Fruit fly (Drosophila melanogaster) whole organism, embryonic: Measurements from ENCODE around the gene cac.

ENCODE experiments used
- Atf3 ChIP-seq: fragments of 200-800 bp; sonication (Bioruptor generic); optimal IDR thresholded peaks from 3 replicates; lab custom pipeline; 2016; ENCODE audit warnings: missing biosample characterization, missing genetic modification characterization
- Blimp-1 ChIP-seq: fragments of 200-800 bp; sonication (Bioruptor generic); optimal IDR thresholded peaks from 3 replicates; lab custom pipeline; 2018; ENCODE audit warnings: missing biosample characterization, missing genetic modification characterization, mild to moderate bottlenecking, moderate library complexity, missing genetic modification reagents
- CG10462 ChIP-seq: fragments of 200-800 bp; sonication (Bioruptor generic); optimal IDR thresholded peaks from 2 replicates; lab custom pipeline; 2016; ENCODE audit warnings: missing biosample characterization, missing genetic modification characterization
- CG10979 ChIP-seq: fragments of 200-800 bp; sonication (Bioruptor generic); optimal IDR thresholded peaks from 2 replicates; lab custom pipeline; 2018; ENCODE audit warnings: missing biosample characterization, mild to moderate bottlenecking, missing genetic modification characterization, moderate library complexity
- CG11696 ChIP-seq: fragments of 200-800 bp; sonication (Bioruptor generic); IDR thresholded peaks from 2 replicates; pipeline ENCODE4 v1.3.6; 2022; ENCODE audit warnings: missing biosample characterization, missing genetic modification characterization
- CG12942 ChIP-seq: fragments of 200-800 bp; sonication (Bioruptor generic); optimal IDR thresholded peaks from 3 replicates; lab custom pipeline; 2016; ENCODE audit warnings: missing biosample characterization, missing genetic modification characterization
- CG15514 ChIP-seq: fragments of 200-800 bp; sonication (Bioruptor generic); optimal IDR thresholded peaks from 3 replicates; lab custom pipeline; 2017; ENCODE audit warnings: missing biosample characterization, missing genetic modification characterization, mild to moderate bottlenecking, moderate library complexity, missing genetic modification reagents
- CG16815 ChIP-seq: fragments of 200-800 bp; sonication (Bioruptor generic); optimal IDR thresholded peaks from 3 replicates; lab custom pipeline; 2017; ENCODE audit warnings: missing biosample characterization, mild to moderate bottlenecking, missing genetic modification characterization
- CG17361 ChIP-seq: fragments of 200-800 bp; sonication (Bioruptor generic); IDR thresholded peaks from 3 replicates; pipeline ENCODE4 v1.3.6; 2022; ENCODE audit warnings: missing biosample characterization, missing genetic modification characterization
- CG17612 ChIP-seq: fragments of 200-800 bp; sonication (Bioruptor generic); IDR thresholded peaks from 2 replicates; pipeline ENCODE4 v1.3.6; 2022; ENCODE audit warnings: missing biosample characterization, missing genetic modification characterization
- CG17912 ChIP-seq: fragments of 200-800 bp; sonication (Bioruptor generic); optimal IDR thresholded peaks from 2 replicates; lab custom pipeline; 2018; ENCODE audit warnings: missing biosample characterization, mild to moderate bottlenecking, missing genetic modification characterization
- CG18011 ChIP-seq: fragments of 200-800 bp; sonication (Bioruptor generic); optimal IDR thresholded peaks from 2 replicates; lab custom pipeline; 2017; ENCODE audit warnings: missing biosample characterization, missing genetic modification characterization, mild to moderate bottlenecking, moderate library complexity, missing genotype
- CG31224 ChIP-seq: fragments of 200-800 bp; sonication (Bioruptor generic); IDR thresholded peaks from 2 replicates; pipeline ENCODE4 v1.3.6; 2022; ENCODE audit warnings: missing biosample characterization, missing genetic modification characterization
- CG31365 ChIP-seq: fragments of 200-800 bp; sonication (Bioruptor generic); optimal IDR thresholded peaks from 2 replicates; lab custom pipeline; 2018; ENCODE audit warnings: missing biosample characterization, mild to moderate bottlenecking, missing genetic modification characterization
- CG32532 ChIP-seq: fragments of 200-800 bp; sonication (Bioruptor generic); IDR thresholded peaks from 2 replicates; pipeline ENCODE4 v1.3.6; 2022; ENCODE audit warnings: missing biosample characterization, missing genetic modification characterization
- CG34376 ChIP-seq: fragments of 200-800 bp; sonication (Bioruptor generic); optimal IDR thresholded peaks from 2 replicates; lab custom pipeline; 2018; ENCODE audit warnings: missing biosample characterization, mild to moderate bottlenecking, missing genetic modification characterization
- CG3838 ChIP-seq: fragments of 200-800 bp; sonication (Bioruptor generic); optimal IDR thresholded peaks from 3 replicates; lab custom pipeline; 2016; ENCODE audit warnings: missing biosample characterization, missing genetic modification characterization
- CG6272 ChIP-seq: fragments of 200-800 bp; sonication (Bioruptor generic); IDR thresholded peaks from 2 replicates; pipeline ENCODE4 v1.3.6; 2022; ENCODE audit warnings: missing biosample characterization, missing genetic modification characterization
- CG7745 ChIP-seq: fragments of 200-800 bp; sonication (Bioruptor generic); optimal IDR thresholded peaks from 2 replicates; lab custom pipeline; 2018; ENCODE audit warnings: missing biosample characterization, mild to moderate bottlenecking, missing genetic modification characterization, moderate library complexity
- CTCF ChIP-seq: fragments of 200-800 bp; sonication (Bioruptor generic); optimal IDR thresholded peaks from 2 replicates; lab custom pipeline; 2017; ENCODE audit warnings: missing biosample characterization, mild to moderate bottlenecking, missing genetic modification characterization, moderate library complexity
- Dip2 ChIP-seq: fragments of 200-800 bp; sonication (Bioruptor generic); IDR thresholded peaks from 2 replicates; pipeline ENCODE4 v1.3.6; 2022; ENCODE audit warnings: missing biosample characterization, missing genetic modification characterization
- Dip3 ChIP-seq: fragments of 200-800 bp; sonication (Bioruptor generic); optimal IDR thresholded peaks from 3 replicates; lab custom pipeline; 2016; ENCODE audit warnings: missing biosample characterization, missing genetic modification characterization
- Dll ChIP-seq: fragments of 200-800 bp; sonication (Bioruptor generic); IDR thresholded peaks from 4 replicates; pipeline ENCODE4 v1.3.6; 2022; ENCODE audit warnings: missing biosample characterization, missing genetic modification characterization; ENCODE audit not compliant: partially characterized antibody
- ERR ChIP-seq: fragments of 200-800 bp; sonication (Bioruptor generic); optimal IDR thresholded peaks from 2 replicates; lab custom pipeline; 2016; ENCODE audit warnings: missing biosample characterization, missing genetic modification characterization
- HLHmδ ChIP-seq: fragments of 200-800 bp; sonication (Bioruptor generic); optimal IDR thresholded peaks from 2 replicates; lab custom pipeline; 2018; ENCODE audit warnings: missing biosample characterization, mild to moderate bottlenecking, missing genetic modification characterization, moderate library complexity
- Hand ChIP-seq: fragments of 200-800 bp; sonication (Bioruptor generic); optimal IDR thresholded peaks from 2 replicates; lab custom pipeline; 2017; ENCODE audit warnings: mild to moderate bottlenecking, missing biosample characterization, missing genetic modification reagents, missing genetic modification characterization
- Lhr ChIP-seq: fragments of 200-800 bp; sonication (Bioruptor generic); optimal IDR thresholded peaks from 3 replicates; lab custom pipeline; 2017; ENCODE audit warnings: mild to moderate bottlenecking, missing biosample characterization, missing genetic modification reagents, missing genetic modification characterization
- MESR4 ChIP-seq: fragments of 200-800 bp; sonication (Bioruptor generic); optimal IDR thresholded peaks from 2 replicates; lab custom pipeline; 2018; ENCODE audit warnings: missing biosample characterization, mild to moderate bottlenecking, missing genetic modification characterization, moderate library complexity
- Oli ChIP-seq: fragments of 200-800 bp; sonication (Bioruptor generic); optimal IDR thresholded peaks from 2 replicates; lab custom pipeline; 2018; ENCODE audit warnings: missing biosample characterization, mild to moderate bottlenecking, missing genetic modification characterization, moderate library complexity
- Optix ChIP-seq: fragments of 200-800 bp; sonication (Bioruptor generic); IDR thresholded peaks from 3 replicates; pipeline ENCODE4 v1.3.6; 2022; ENCODE audit warnings: missing biosample characterization, missing genetic modification characterization
- Ptx1 ChIP-seq: fragments of 200-800 bp; sonication (Bioruptor generic); IDR thresholded peaks from 2 replicates; pipeline ENCODE4 v1.3.6; 2022; ENCODE audit warnings: missing biosample characterization, missing genetic modification characterization
- Side ChIP-seq: fragments of 200-800 bp; sonication (Bioruptor generic); optimal IDR thresholded peaks from 2 replicates; lab custom pipeline; 2016; ENCODE audit warnings: missing biosample characterization, missing genetic modification characterization
- Taf1 ChIP-seq: fragments of 200-800 bp; sonication (Bioruptor generic); IDR thresholded peaks from 2 replicates; pipeline ENCODE4 v1.3.6; 2022; ENCODE audit warnings: missing biosample characterization, missing genetic modification characterization
- YL-1 ChIP-seq: fragments of 200-800 bp; sonication (Bioruptor generic); optimal IDR thresholded peaks from 3 replicates; lab custom pipeline; 2017; ENCODE audit warnings: missing biosample characterization, mild to moderate bottlenecking, missing genetic modification characterization
- aop ChIP-seq: fragments of 200-800 bp; sonication (Bioruptor generic); IDR thresholded peaks from 2 replicates; pipeline ENCODE4 v1.3.6; 2022; ENCODE audit warnings: missing biosample characterization, missing genetic modification characterization
- chif ChIP-seq, 2 experiments: fragments of 200-800 bp; sonication (Bioruptor generic); optimal IDR thresholded peaks; 3 replicates each; lab custom pipeline; 2016; ENCODE audit warnings: missing biosample characterization in 2 of 2, missing genetic modification characterization in 2 of 2
- chm ChIP-seq: fragments of 200-800 bp; sonication (Bioruptor generic); IDR thresholded peaks from 2 replicates; pipeline ENCODE4 v1.3.6; 2022; ENCODE audit warnings: missing biosample characterization, missing genetic modification characterization
- crp ChIP-seq, 2 experiments: fragments of 200-800 bp; sonication (Bioruptor generic); optimal IDR thresholded peaks; 2 replicates in 1 of 2; 3 replicates in 1 of 2; lab custom pipeline; 2017; ENCODE audit warnings: missing biosample characterization in 2 of 2, missing genetic modification characterization in 2 of 2, mild to moderate bottlenecking in 1 of 2, moderate library complexity in 1 of 2
- fd64A ChIP-seq: fragments of 200-800 bp; sonication (Bioruptor generic); optimal IDR thresholded peaks from 3 replicates; lab custom pipeline; 2018; ENCODE audit warnings: missing biosample characterization, mild to moderate bottlenecking, missing genetic modification characterization
- fd96Cb ChIP-seq: fragments of 200-800 bp; sonication (Bioruptor generic); optimal IDR thresholded peaks from 2 replicates; lab custom pipeline; 2018; ENCODE audit warnings: missing biosample characterization, mild to moderate bottlenecking, missing genetic modification characterization, moderate library complexity
- gem ChIP-seq: fragments of 200-800 bp; sonication (Bioruptor generic); optimal IDR thresholded peaks from 2 replicates; lab custom pipeline; 2019; ENCODE audit warnings: missing biosample characterization, mild to moderate bottlenecking, missing genetic modification characterization, moderate library complexity
- gt ChIP-seq: fragments of 200-800 bp; sonication (Bioruptor generic); IDR thresholded peaks from 2 replicates; pipeline ENCODE4 v1.3.6; 2022; ENCODE audit warnings: missing biosample characterization, missing genetic modification characterization
- mirr ChIP-seq: fragments of 200-800 bp; sonication (Bioruptor generic); optimal IDR thresholded peaks from 3 replicates; lab custom pipeline; 2018; ENCODE audit warnings: missing biosample characterization, mild to moderate bottlenecking, missing genetic modification characterization
- pita ChIP-seq: fragments of 200-800 bp; sonication (Bioruptor generic); optimal IDR thresholded peaks from 2 replicates; lab custom pipeline; 2017; ENCODE audit warnings: missing biosample characterization, mild to moderate bottlenecking, missing genetic modification characterization
- sd ChIP-seq: fragments of 200-800 bp; sonication (Bioruptor generic); optimal IDR thresholded peaks from 3 replicates; lab custom pipeline; 2018; ENCODE audit warnings: missing biosample characterization, mild to moderate bottlenecking, missing genetic modification characterization, moderate library complexity
- slbo ChIP-seq: fragments of 200-800 bp; sonication (Bioruptor generic); IDR thresholded peaks from 2 replicates; pipeline ENCODE4 v1.3.6; 2022; ENCODE audit warnings: missing biosample characterization, missing genetic modification characterization
- sr ChIP-seq: fragments of 200-800 bp; sonication (Bioruptor generic); IDR thresholded peaks from 3 replicates; pipeline ENCODE4 v1.3.6; 2022; ENCODE audit warnings: missing biosample characterization, missing genetic modification characterization
- sug ChIP-seq: fragments of 200-800 bp; optimal IDR thresholded peaks from 2 replicates; lab custom pipeline; 2019; ENCODE audit warnings: missing biosample characterization, mild to moderate bottlenecking, missing genetic modification characterization, moderate library complexity
- tin ChIP-seq: fragments of 200-800 bp; sonication (Bioruptor generic); optimal IDR thresholded peaks from 3 replicates; lab custom pipeline; 2016; ENCODE audit warnings: missing biosample characterization, missing genetic modification characterization
- trem ChIP-seq: fragments of 200-800 bp; optimal IDR thresholded peaks from 3 replicates; lab custom pipeline; 2019; ENCODE audit warnings: missing biosample characterization, mild to moderate bottlenecking, missing genetic modification characterization, moderate library complexity
- unpg ChIP-seq: fragments of 200-800 bp; sonication (Bioruptor generic); optimal IDR thresholded peaks from 3 replicates; lab custom pipeline; 2018; ENCODE audit warnings: missing biosample characterization, mild to moderate bottlenecking, missing genetic modification characterization, moderate library complexity
- zf30C ChIP-seq: fragments of 200-800 bp; sonication (Bioruptor generic); optimal IDR thresholded peaks from 3 replicates; lab custom pipeline; 2018; ENCODE audit warnings: missing biosample characterization, mild to moderate bottlenecking, missing genetic modification characterization

cac gene

dm6 chrX:11886976-11887375, 97.9 kb downstream of the cac start, which contains the start of the genes CG10353 and SelG (continued):
- TF ChIP-seq gem (tag; lab: Kevin White, UChicago) = peak; percentile 11
- TF ChIP-seq CG11696 (GFP tag; lab: Robert Waterston, UW) = no peak
- TF ChIP-seq Dip3 (GFP tag; lab: Kevin White, UChicago) = peak; percentile 44
- TF ChIP-seq CG17361 (GFP tag; lab: Robert Waterston, UW) = no peak
- TF ChIP-seq CG15514 = peak; percentile 77
- no peak for TF ChIP-seq fd64A (GFP tag; lab: Kevin White, UChicago)
- no peak for TF ChIP-seq CG16815 (GFP tag; lab: Kevin White, UChicago)
- peak; percentile 31 for TF ChIP-seq sug (tag; lab: Kevin White, UChicago)
- no peak for TF ChIP-seq zf30C (GFP tag; lab: Kevin White, UChicago)
- no peak for TF ChIP-seq Hand (GFP tag; lab: Kevin White, UChicago)
- TF ChIP-seq Blimp-1 = no peak
- peak; percentile 59 for TF ChIP-seq mirr
- TF ChIP-seq HLHmδ (GFP tag; lab: Kevin White, UChicago) = no peak
- no peak for TF ChIP-seq CG7745 (tag; lab: Kevin White, UChicago)
- no peak for TF ChIP-seq Ptx1 (GFP tag; lab: Robert Waterston, UW)
- peak; percentile 81 for TF ChIP-seq MESR4 (GFP tag; lab: Kevin White, UChicago)
- TF ChIP-seq ERR = peak; percentile 72
- no peak for TF ChIP-seq CG32532 (GFP tag; lab: Robert Waterston, UW)
- no peak for TF ChIP-seq gt (GFP tag; lab: Robert Waterston, UW)
- peak; percentile 49; the same call in 1 of the 2 replicates for TF ChIP-seq chm (GFP tag; lab: Robert Waterston, UW)
- no peak for TF ChIP-seq fd96Cb (tag; lab: Kevin White, UChicago)
- TF ChIP-seq tin (GFP tag; lab: Kevin White, UChicago) = peak; percentile 26
- TF ChIP-seq Side (GFP tag; lab: Kevin White, UChicago) = peak; percentile 29
- TF ChIP-seq aop = no peak
- no peak for TF ChIP-seq sr (GFP tag; lab: Robert Waterston, UW)
- peak; percentile 77 to 96 for TF ChIP-seq crp (GFP tag; optimal IDR thresholded peaks at IDR 0.05; lab: Kevin White, UChicago)
- TF ChIP-seq slbo = peak; percentile 63
- TF ChIP-seq CG18011 = no peak
- TF ChIP-seq CG6272 = no peak
- no peak for TF ChIP-seq CG17912 (GFP tag; lab: Kevin White, UChicago)
- no peak for TF ChIP-seq CG3838 (GFP tag; lab: Kevin White, UChicago)
- TF ChIP-seq Oli (tag; lab: Kevin White, UChicago) = no peak
- TF ChIP-seq Taf1 (GFP tag; lab: Robert Waterston, UW) = no peak
- peak; percentile 11 for TF ChIP-seq CTCF (GFP tag; lab: Kevin White, UChicago)
- TF ChIP-seq CG10979 = no peak
- peak; percentile 36 for TF ChIP-seq CG12942 (GFP tag; lab: Kevin White, UChicago)
- TF ChIP-seq sd (tag; lab: Kevin White, UChicago) = peak; percentile 58
- TF ChIP-seq chif (GFP tag; optimal IDR thresholded peaks at IDR 0.05; lab: Kevin White, UChicago) = peak; percentile 18 to 26
- no peak for TF ChIP-seq CG10462
- peak; percentile 14 for TF ChIP-seq unpg
- TF ChIP-seq CG34376 (GFP tag; lab: Kevin White, UChicago) = peak; percentile 44
- TF ChIP-seq Atf3 (GFP tag; lab: Kevin White, UChicago) = no peak
- TF ChIP-seq YL-1 (GFP tag; lab: Kevin White, UChicago) = peak; percentile 69
- no peak for TF ChIP-seq CG31365 (tag; lab: Kevin White, UChicago)
- no peak for TF ChIP-seq Lhr (GFP tag; lab: Kevin White, UChicago)
- TF ChIP-seq Optix (GFP tag; lab: Robert Waterston, UW) = no peak
- TF ChIP-seq Dll (GFP tag; lab: Robert Waterston, UW) = peak; percentile 78
- no peak for TF ChIP-seq pita (GFP tag; lab: Kevin White, UChicago)
- peak; percentile 58 for TF ChIP-seq trem
- TF ChIP-seq CG17612 (GFP tag; lab: Robert Waterston, UW) = no peak
- TF ChIP-seq Dip2 (GFP tag; lab: Robert Waterston, UW) = no peak
- no peak for TF ChIP-seq CG31224
